Worm (Caenorhabditis elegans) whole organism, L4 larva: ENCODE data around the gene wdr-31.

Experiments
- ama-1 ChIP-seq: fragments of 150-350 bp; optimal IDR thresholded peaks from 2 replicates; lab custom pipeline; 2014; ENCODE audit warnings: inconsistent platforms, mixed read lengths
- ceh-28 ChIP-seq: fragments of 150-350 bp; optimal IDR thresholded peaks from 2 replicates; lab custom pipeline; 2014; ENCODE audit warnings: missing biosample characterization, missing genetic modification reagents, missing genetic modification characterization

ce11 chrII:2719212-2719611 lies 15.9 kb downstream of the wdr-31 start:
- TF ChIP-seq ceh-28 (tag; lab: Kevin White, UChicago) (no peak), ama-1 (lab: Kevin White, UChicago) (no peak)
